2 fruit fly cellular contexts compared by ENCODE assay signal in genomic region chrX:6542331-6542730, dm6.
TF ChIP-seq lines count a peak whose summit lies in the region.

No protein-coding gene starts in this region.

TF ChIP-seq in whole organism, embryonic, 481 proteins besides CTCF, POLR2A, EP300 and RAD21 (continued from another document and continues in another):
- TF ChIP-seq Nf-YA (GFP tag; IDR thresholded peaks at IDR 0.05; lab: Robert Waterston, UW) (peak; percentile 66), pum (GFP tag; optimal IDR thresholded peaks at IDR 0.05; lab: Kevin White, UChicago) (no peak), BEAF-32 (GFP tag; optimal IDR thresholded peaks at IDR 0.05; lab: Kevin White, UChicago) (no peak), her (GFP tag; optimal IDR thresholded peaks at IDR 0.05; lab: Kevin White, UChicago) (no peak), CG18011 (GFP tag; optimal IDR thresholded peaks at IDR 0.05; lab: Kevin White, UChicago) (no peak), run (tag; optimal IDR thresholded peaks at IDR 0.05; lab: Kevin White, UChicago) (peak; percentile 36), CoRest (tag; optimal IDR thresholded peaks at IDR 0.05; lab: Kevin White, UChicago) (peak; percentile 51), CG17829 (tag; optimal IDR thresholded peaks at IDR 0.05; lab: Kevin White, UChicago) (peak; percentile 33), CG1792 (GFP tag; optimal IDR thresholded peaks at IDR 0.05; lab: Kevin White, UChicago) (no peak), Sox100B (GFP tag; optimal IDR thresholded peaks at IDR 0.05; lab: Kevin White, UChicago) (peak; percentile 41), CG7786 (GFP tag; optimal IDR thresholded peaks at IDR 0.05; lab: Kevin White, UChicago) (no peak), CG13775 (GFP tag; optimal IDR thresholded peaks at IDR 0.05; lab: Kevin White, UChicago) (no peak), CG17186 (GFP tag; optimal IDR thresholded peaks at IDR 0.05; lab: Kevin White, UChicago) (no peak), shn (GFP tag; optimal IDR thresholded peaks at IDR 0.05; lab: Kevin White, UChicago) (no peak), CG9437 (GFP tag; optimal IDR thresholded peaks at IDR 0.05; lab: Kevin White, UChicago) (peak; percentile 17), zf30C (GFP tag; optimal IDR thresholded peaks at IDR 0.05; lab: Kevin White, UChicago) (no peak), dysf (GFP tag; IDR thresholded peaks at IDR 0.05; lab: Robert Waterston, UW) (peak; percentile 53; the same call in 1 of the 3 replicates), CG10366 (GFP tag; IDR thresholded peaks at IDR 0.05; lab: Robert Waterston, UW) (peak; percentile 47; the same call in 1 of the 2 replicates), CkIIα-i1 (GFP tag; IDR thresholded peaks at IDR 0.05; lab: Robert Waterston, UW) (no peak), pfk (GFP tag; optimal IDR thresholded peaks at IDR 0.05; lab: Kevin White, UChicago) (no peak), CG16779 (GFP tag; IDR thresholded peaks at IDR 0.05; lab: Robert Waterston, UW) (no peak), ind (GFP tag; optimal IDR thresholded peaks at IDR 0.05; lab: Kevin White, UChicago) (no peak), CG31441 (GFP tag; IDR thresholded peaks at IDR 0.05; lab: Robert Waterston, UW) (peak; percentile 56), da (GFP tag; optimal IDR thresholded peaks at IDR 0.05; lab: Kevin White, UChicago) (no peak), cwo (GFP tag; optimal IDR thresholded peaks at IDR 0.05; lab: Kevin White, UChicago) (peak; percentile 10), CG2712 (tag; optimal IDR thresholded peaks at IDR 0.05; lab: Kevin White, UChicago) (peak; percentile 52), CG12071 (GFP tag; optimal IDR thresholded peaks at IDR 0.05; lab: Kevin White, UChicago) (no peak), Rfx (GFP tag; IDR thresholded peaks at IDR 0.05; lab: Robert Waterston, UW) (no peak), lov (optimal IDR thresholded peaks at IDR 0.05; lab: Kevin White, UChicago) (no peak), lov (GFP tag; IDR thresholded peaks at IDR 0.05; lab: Robert Waterston, UW) (no peak), rib (GFP tag; IDR thresholded peaks at IDR 0.05; lab: Robert Waterston, UW) (no peak), phol (tag; optimal IDR thresholded peaks at IDR 0.05; lab: Kevin White, UChicago) (peak; percentile 39), CG5953 (GFP tag; IDR thresholded peaks at IDR 0.05; lab: Robert Waterston, UW) (0 out of 2 replicates have a peak, but pooled peaks have one; percentile 17), sima (GFP tag; optimal IDR thresholded peaks at IDR 0.05; lab: Kevin White, UChicago) (no peak), Sox102F (GFP tag; optimal IDR thresholded peaks at IDR 0.05; lab: Kevin White, UChicago) (peak; percentile 73), p53 (GFP tag; optimal IDR thresholded peaks at IDR 0.05; lab: Kevin White, UChicago) (no peak), nom (GFP tag; optimal IDR thresholded peaks at IDR 0.05; lab: Kevin White, UChicago) (no peak), MESR4 (GFP tag; optimal IDR thresholded peaks at IDR 0.05; lab: Kevin White, UChicago) (no peak), dpn (GFP tag; optimal IDR thresholded peaks at IDR 0.05; lab: Kevin White, UChicago) (peak in 1 of 2 experiments; percentile 37), pnt (GFP tag; optimal IDR thresholded peaks at IDR 0.05; lab: Kevin White, UChicago) (no peak), CG4854 (GFP tag; optimal IDR thresholded peaks at IDR 0.05; lab: Kevin White, UChicago) (no peak), Drgx (GFP tag; IDR thresholded peaks at IDR 0.05; lab: Robert Waterston, UW) (peak; percentile 82), pita (GFP tag; optimal IDR thresholded peaks at IDR 0.05; lab: Kevin White, UChicago) (no peak), Xrp1 (GFP tag; IDR thresholded peaks at IDR 0.05; lab: Robert Waterston, UW) (peak; percentile 55), ac (GFP tag; optimal IDR thresholded peaks at IDR 0.05; lab: Kevin White, UChicago) (no peak), CG10959 (GFP tag; IDR thresholded peaks at IDR 0.05; lab: Robert Waterston, UW) (no peak), prd (optimal IDR thresholded peaks at IDR 0.05; lab: Kevin White, UChicago) (no peak), prd (GFP tag; IDR thresholded peaks at IDR 0.05; lab: Robert Waterston, UW) (peak; percentile 58; the same call in 2 of the 3 replicates), vvl (GFP tag; IDR thresholded peaks at IDR 0.05; lab: Robert Waterston, UW) (peak; percentile 70), HmgZ (tag; optimal IDR thresholded peaks at IDR 0.05; lab: Kevin White, UChicago) (no peak), slbo (GFP tag; IDR thresholded peaks at IDR 0.05; lab: Robert Waterston, UW) (peak; percentile 38), CG13624 (GFP tag; optimal IDR thresholded peaks at IDR 0.05; lab: Kevin White, UChicago) (no peak), NfI (GFP tag; optimal IDR thresholded peaks at IDR 0.05; lab: Kevin White, UChicago) (no peak), CG14965 (GFP tag; optimal IDR thresholded peaks at IDR 0.05; lab: Kevin White, UChicago; ENCODE audit: borderline replicate concordance) (no peak), Atf3 (GFP tag; optimal IDR thresholded peaks at IDR 0.05; lab: Kevin White, UChicago) (no peak), gcm (GFP tag; optimal IDR thresholded peaks at IDR 0.05; lab: Kevin White, UChicago) (peak; percentile 6), CG3407 (GFP tag; optimal IDR thresholded peaks at IDR 0.05; lab: Kevin White, UChicago) (no peak), crp (GFP tag; optimal IDR thresholded peaks at IDR 0.05; lab: Kevin White, UChicago) (no peak), tll (GFP tag; optimal IDR thresholded peaks at IDR 0.05; lab: Kevin White, UChicago) (no peak), ewg (GFP tag; optimal IDR thresholded peaks at IDR 0.05; lab: Kevin White, UChicago) (no peak), CG2889 (GFP tag; IDR thresholded peaks at IDR 0.05; lab: Robert Waterston, UW) (no peak), CG31224 (GFP tag; IDR thresholded peaks at IDR 0.05; lab: Robert Waterston, UW) (no peak), CG11456 (GFP tag; IDR thresholded peaks at IDR 0.05; lab: Robert Waterston, UW) (no peak), CG10431 (GFP tag; optimal IDR thresholded peaks at IDR 0.05; lab: Kevin White, UChicago) (no peak), cg (GFP tag; optimal IDR thresholded peaks at IDR 0.05; lab: Kevin White, UChicago) (no peak), Bgb (GFP tag; IDR thresholded peaks at IDR 0.05; lab: Robert Waterston, UW; ENCODE audit: partially characterized antibody) (no peak), ssp (GFP tag; IDR thresholded peaks at IDR 0.05; lab: Robert Waterston, UW) (0 out of 2 replicates have a peak, but pooled peaks have one; percentile 13), HLH3B (GFP tag; IDR thresholded peaks at IDR 0.05; lab: Robert Waterston, UW) (peak; percentile 50; the same call in 1 of the 2 replicates)

TF ChIP-seq in whole organism, prepupa, 60 proteins besides CTCF, POLR2A, EP300 and RAD21 (continued from another document):
- TF ChIP-seq Eip93F (GFP tag; optimal IDR thresholded peaks at IDR 0.05; lab: Kevin White, UChicago) = no peak
- peak; percentile 52 for TF ChIP-seq topi (GFP tag; optimal IDR thresholded peaks at IDR 0.05; lab: Kevin White, UChicago)
- peak; percentile 36 for TF ChIP-seq CG10669 (GFP tag; optimal IDR thresholded peaks at IDR 0.05; lab: Kevin White, UChicago)
- TF ChIP-seq CG3032 (tag; optimal IDR thresholded peaks at IDR 0.05; lab: Kevin White, UChicago) = peak; percentile 55
- peak; percentile 86 for TF ChIP-seq CG15336 (GFP tag; IDR thresholded peaks at IDR 0.05; lab: Robert Waterston, UW)
- peak; percentile 76 for TF ChIP-seq Gug (GFP tag; IDR thresholded peaks at IDR 0.05; lab: Robert Waterston, UW)
- peak; percentile 43 for TF ChIP-seq Eip75B (GFP tag; optimal IDR thresholded peaks at IDR 0.05; lab: Kevin White, UChicago)
- no peak for TF ChIP-seq Sox15 (GFP tag; optimal IDR thresholded peaks at IDR 0.05; lab: Kevin White, UChicago)
- peak; percentile 38 for TF ChIP-seq Sox14 (GFP tag; optimal IDR thresholded peaks at IDR 0.05; lab: Kevin White, UChicago)
- peak; percentile 50 for TF ChIP-seq CG10631 (GFP tag; optimal IDR thresholded peaks at IDR 0.05; lab: Kevin White, UChicago)
- peak; percentile 52 for TF ChIP-seq OdsH (GFP tag; optimal IDR thresholded peaks at IDR 0.05; lab: Kevin White, UChicago)
- TF ChIP-seq Eip78C (GFP tag; lab: Kevin White, UChicago) = peak; percentile 90
- no peak for TF ChIP-seq Hr38 (GFP tag; optimal IDR thresholded peaks at IDR 0.05; lab: Kevin White, UChicago)
- TF ChIP-seq achi (GFP tag; optimal IDR thresholded peaks at IDR 0.05; lab: Kevin White, UChicago) = peak; percentile 55
- no peak for TF ChIP-seq CG6854 (GFP tag; optimal IDR thresholded peaks at IDR 0.05; lab: Kevin White, UChicago)
- peak; percentile 14 for TF ChIP-seq CG31627 (GFP tag; optimal IDR thresholded peaks at IDR 0.05; lab: Kevin White, UChicago)
- TF ChIP-seq fkh (GFP tag; optimal IDR thresholded peaks at IDR 0.05; lab: Kevin White, UChicago) = no peak
- TF ChIP-seq Hr39 (GFP tag; optimal IDR thresholded peaks at IDR 0.05; lab: Kevin White, UChicago) = peak; percentile 31
- TF ChIP-seq CG4318 (GFP tag; optimal IDR thresholded peaks at IDR 0.05; lab: Kevin White, UChicago) = peak; percentile 22
- TF ChIP-seq eg (GFP tag; IDR thresholded peaks at IDR 0.05; lab: Robert Waterston, UW) = peak; percentile 87
- peak; percentile 7 for TF ChIP-seq fd59A (GFP tag; optimal IDR thresholded peaks at IDR 0.05; lab: Kevin White, UChicago)
- TF ChIP-seq dac (GFP tag; optimal IDR thresholded peaks at IDR 0.05; lab: Kevin White, UChicago) = peak; percentile 0
- no peak for TF ChIP-seq Ets21C (GFP tag; optimal IDR thresholded peaks at IDR 0.05; lab: Kevin White, UChicago)
- TF ChIP-seq CG32006 (GFP tag; optimal IDR thresholded peaks at IDR 0.05; lab: Kevin White, UChicago) = peak; percentile 78
- TF ChIP-seq CG6276 (GFP tag; optimal IDR thresholded peaks at IDR 0.05; lab: Kevin White, UChicago) = peak; percentile 54
- TF ChIP-seq Sox102F (GFP tag; optimal IDR thresholded peaks at IDR 0.05; lab: Kevin White, UChicago) = peak; percentile 42
- no peak for TF ChIP-seq CG16779 (tag; optimal IDR thresholded peaks at IDR 0.05; lab: Kevin White, UChicago)
- no peak for TF ChIP-seq Blimp-1 (GFP tag; optimal IDR thresholded peaks at IDR 0.05; lab: Kevin White, UChicago)
- TF ChIP-seq cyc (GFP tag; optimal IDR thresholded peaks at IDR 0.05; lab: Kevin White, UChicago) = peak; percentile 33
- TF ChIP-seq vri (GFP tag; optimal IDR thresholded peaks at IDR 0.05; lab: Kevin White, UChicago) = peak; percentile 23
- peak; percentile 44 for TF ChIP-seq CG3919 (GFP tag; optimal IDR thresholded peaks at IDR 0.05; lab: Kevin White, UChicago)
- peak; percentile 57; the same call in 1 of the 2 replicates for TF ChIP-seq CG11294 (GFP tag; IDR thresholded peaks at IDR 0.05; lab: Robert Waterston, UW)
- peak; percentile 30 for TF ChIP-seq CG8632 (GFP tag; optimal IDR thresholded peaks at IDR 0.05; lab: Kevin White, UChicago)
- peak; percentile 7 for TF ChIP-seq CG7368 (GFP tag; optimal IDR thresholded peaks at IDR 0.05; lab: Kevin White, UChicago)
- peak; percentile 13 for TF ChIP-seq CG11762 (GFP tag; optimal IDR thresholded peaks at IDR 0.05; lab: Kevin White, UChicago; ENCODE audit: insufficient read depth)
- peak; percentile 28 for TF ChIP-seq acj6 (GFP tag; optimal IDR thresholded peaks at IDR 0.05; lab: Kevin White, UChicago)
- TF ChIP-seq CG9139 (GFP tag; optimal IDR thresholded peaks at IDR 0.05; lab: Kevin White, UChicago) = no peak
